Worm (Caenorhabditis elegans): ENCODE data around the gene T10B5.7.

The T10B5.7 gene

DNA sequence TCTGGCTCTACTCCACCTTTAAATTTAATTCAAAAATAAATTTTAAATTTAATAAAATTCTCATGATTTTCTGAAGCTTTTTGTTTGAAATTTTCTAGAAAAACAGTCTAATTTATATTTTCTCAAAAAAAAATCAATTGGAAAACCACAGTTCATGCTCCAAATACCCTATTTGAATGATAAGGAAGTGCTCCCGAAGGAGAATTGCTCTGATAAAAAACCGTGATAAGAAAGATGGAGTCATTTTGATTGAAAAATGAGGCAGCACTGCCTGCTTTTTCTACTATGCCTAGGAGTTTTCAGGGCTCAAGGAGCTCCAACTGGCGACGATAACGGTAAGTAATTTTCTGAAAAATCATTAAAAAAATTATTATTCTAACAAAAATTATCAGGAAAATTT lies at the start of gene T10B5.7:
Gene T10B5.7 (plus strand): TSS at position 225 of the 400 bp plus-strand sequence.
- TF ChIP-seq dmd-6 (GFP tag; IDR thresholded peaks at IDR 0.05) (peak; percentile 19; the same call in 1 of the 2 replicates), pqm-1 (tag; optimal IDR thresholded peaks at IDR 0.05) (peak; percentile 62), dve-1 (tag; optimal IDR thresholded peaks at IDR 0.05; ENCODE audit: insufficient read depth) (peak; percentile 2), lin-39 (tag; optimal IDR thresholded peaks at IDR 0.05) (no peak), nhr-28 (tag; optimal IDR thresholded peaks at IDR 0.05) (peak; percentile 75)

DNA sequence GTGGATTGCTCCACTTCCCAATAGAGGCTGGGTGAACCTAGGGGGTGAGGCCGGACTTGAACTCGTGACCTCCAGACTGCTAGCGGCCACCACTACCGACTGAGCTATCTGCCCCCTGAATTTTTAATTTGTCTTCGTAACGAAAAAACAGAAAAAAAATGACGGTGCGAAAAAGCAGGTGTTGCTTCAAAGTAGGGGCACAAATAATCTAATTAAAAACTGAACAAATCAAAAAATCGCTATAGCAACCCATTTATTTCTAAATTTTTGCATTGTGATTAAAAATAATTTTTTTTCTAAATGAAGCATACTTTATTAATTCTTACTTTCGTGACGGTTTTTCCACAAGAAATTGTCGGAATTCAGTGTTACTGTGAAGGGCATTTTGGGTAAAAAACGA lies 48.1 kb upstream of the T10B5.7 start, which contains the start of gene F36H9.10:
Gene F36H9.10 (plus strand): TSS at position 301 of the 400 bp plus-strand sequence.
- TF ChIP-seq lin-15B (tag; optimal IDR thresholded peaks at IDR 0.05) (no peak), set-16 (GFP tag; IDR thresholded peaks at IDR 0.05) (0 out of 2 replicates have a peak, but pooled peaks have one; percentile 28)

DNA sequence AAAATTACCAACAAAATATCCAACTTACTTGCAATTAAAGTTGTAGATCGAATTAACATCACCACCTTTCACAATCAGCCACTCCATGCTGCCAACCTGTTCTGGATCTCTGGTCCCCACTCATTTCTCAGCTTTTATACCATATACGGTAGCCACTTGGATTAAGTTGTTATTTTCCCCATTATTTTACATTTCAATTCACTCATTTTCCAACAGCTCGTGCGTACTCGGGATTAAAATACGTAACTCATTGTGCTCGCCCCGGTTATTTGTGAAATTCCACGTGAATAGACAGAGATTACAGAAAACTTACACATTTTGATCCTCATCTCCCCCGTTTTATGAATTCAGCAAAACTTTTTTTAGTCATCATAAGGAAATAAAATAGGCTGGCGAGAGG lies 43.0 kb upstream of the T10B5.7 start, which contains the start of gene srt-41:
Gene srt-41 (minus strand): TSS at position 101 of the 400 bp plus-strand sequence.
- TF ChIP-seq Y75B8A.6 (GFP tag; IDR thresholded peaks at IDR 0.05) (no peak), ces-1 (GFP tag; optimal IDR thresholded peaks at IDR 0.05) (no peak), mdl-1 (tag; optimal IDR thresholded peaks at IDR 0.05) (no peak), mxl-2 (GFP tag; conservative IDR thresholded peaks at IDR 0.05) (no peak), mxl-3 (GFP tag; optimal IDR thresholded peaks at IDR 0.05) (no peak)

DNA sequence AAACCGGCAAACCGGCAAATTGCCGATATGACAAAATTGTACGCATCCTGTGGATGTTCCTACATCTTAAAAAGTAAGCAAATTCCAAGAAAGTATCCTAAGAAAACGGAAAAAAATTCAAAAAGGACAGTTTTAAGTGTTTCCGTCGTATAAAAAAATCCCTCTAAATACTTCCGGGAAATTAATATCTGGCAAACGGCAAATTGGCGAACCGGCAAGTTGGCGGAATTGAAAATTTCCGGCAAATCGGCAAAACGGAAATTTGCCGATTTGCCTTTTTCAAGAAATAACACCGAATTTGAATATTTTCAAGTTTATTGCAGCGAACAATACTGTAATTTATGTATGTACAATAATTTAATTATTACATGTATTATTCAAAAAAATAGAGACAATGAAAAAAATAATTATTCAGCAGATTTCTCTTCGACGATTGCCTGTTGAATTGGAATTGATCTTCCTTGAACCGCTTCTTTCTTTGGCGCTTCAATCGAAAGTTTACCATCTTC lies 41.9 kb upstream of the T10B5.7 start:
- TF ChIP-seq ctbp-1 (GFP tag; IDR thresholded peaks at IDR 0.05) (no peak), zfp-3 (GFP tag; conservative IDR thresholded peaks at IDR 0.05) (0 out of 2 replicates have a peak, but pooled peaks have one; percentile 56), pha-4 (GFP tag; IDR thresholded peaks at IDR 0.05) (no peak), pha-4 (tag; optimal IDR thresholded peaks at IDR 0.05) (peak; percentile 5), madf-5 (GFP tag; IDR thresholded peaks at IDR 0.05) (0 out of 4 replicates have a peak, but pooled peaks of 1 of the 2 experiments have one; percentile 5)

DNA sequence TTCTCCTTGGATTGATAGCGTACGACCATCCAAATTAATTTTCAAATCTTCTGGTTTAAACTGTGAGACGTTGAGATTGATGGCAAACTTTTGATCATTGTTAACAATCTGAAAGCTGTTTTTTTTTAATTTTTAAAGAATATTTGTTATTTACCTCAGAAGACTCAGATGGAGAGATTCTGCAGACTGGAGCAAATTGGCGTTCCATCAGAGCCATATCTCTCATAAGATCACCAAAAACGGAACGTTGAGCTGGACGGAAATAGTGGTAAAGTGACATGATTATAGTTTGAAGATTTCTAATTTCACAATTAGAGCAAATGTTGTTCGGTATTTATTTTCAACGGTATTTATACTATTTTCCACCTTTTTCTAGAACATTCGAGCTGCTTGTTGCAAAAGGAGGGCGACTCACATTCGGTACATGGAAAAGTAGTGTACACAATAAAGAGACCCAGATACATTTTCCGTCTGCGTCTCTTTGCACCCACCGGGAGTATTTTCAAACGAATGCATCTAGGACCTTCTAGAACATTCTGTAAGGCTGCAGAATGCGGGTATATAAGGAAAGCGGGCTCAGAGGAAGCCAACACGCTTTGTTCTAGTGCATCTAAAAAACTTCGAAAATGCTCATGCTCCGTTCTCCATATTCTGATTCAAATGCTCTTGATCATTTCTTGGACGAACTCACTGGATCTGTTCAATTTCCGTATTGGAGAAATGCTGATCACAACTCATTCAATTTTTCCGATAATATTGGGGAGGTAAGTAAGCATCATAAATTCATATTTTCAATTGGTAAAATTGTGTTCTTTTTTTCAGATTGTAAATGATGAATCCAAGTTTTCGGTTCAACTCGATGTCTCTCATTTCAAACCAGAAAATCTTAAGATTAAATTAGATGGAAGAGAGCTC lies 41.1 kb upstream of the T10B5.7 start, which contains the start of the genes hsp-16.2 and hsp-16.41:
Gene hsp-16.2 (minus strand): TSS at position 313 of the 915 bp plus-strand sequence.
Gene hsp-16.41 (plus strand): TSS at position 534 of the 915 bp plus-strand sequence.
- TF ChIP-seq ceh-20 (GFP tag; IDR thresholded peaks at IDR 0.05): peak; percentile 60; the same call in 1 of the 2 replicates
- TF ChIP-seq snpc-1.2 (GFP tag; IDR thresholded peaks at IDR 0.05): no peak
- no peak for TF ChIP-seq Y75B8A.6 (GFP tag; IDR thresholded peaks at IDR 0.05)
- peak; percentile 46 for TF ChIP-seq mxl-3 (GFP tag; optimal IDR thresholded peaks at IDR 0.05)
- peak; percentile 59; the same call in 1 of the 2 replicates for TF ChIP-seq ctbp-1 (GFP tag; IDR thresholded peaks at IDR 0.05)
- peak; percentile 45 for TF ChIP-seq lin-38 (GFP tag; IDR thresholded peaks at IDR 0.05)
- no peak for TF ChIP-seq nhr-6 (tag; optimal IDR thresholded peaks at IDR 0.05)
- TF ChIP-seq cey-2 (tag; optimal IDR thresholded peaks at IDR 0.05; ENCODE audit: borderline replicate concordance, insufficient read depth): no peak
- peak; percentile 64 for TF ChIP-seq pha-4 (GFP tag; IDR thresholded peaks at IDR 0.05)
- TF ChIP-seq pha-4 (tag; optimal IDR thresholded peaks at IDR 0.05): no peak
- peak; percentile 94 for TF ChIP-seq nhr-48 (tag; optimal IDR thresholded peaks at IDR 0.05)
- TF ChIP-seq daf-8 (GFP tag; IDR thresholded peaks at IDR 0.05): no peak
- TF ChIP-seq F44E2.7 (GFP tag; IDR thresholded peaks at IDR 0.05): no peak
- TF ChIP-seq pqm-1 (tag; optimal IDR thresholded peaks at IDR 0.05): no peak
- 0 out of 2 replicates have a peak, but pooled peaks have one; percentile 5 for TF ChIP-seq madf-9 (GFP tag; conservative IDR thresholded peaks at IDR 0.05)
- TF ChIP-seq T20F7.1 (GFP tag; optimal IDR thresholded peaks at IDR 0.05): no peak
- no peak for TF ChIP-seq ceh-82 (tag; optimal IDR thresholded peaks at IDR 0.05)
- TF ChIP-seq nhr-11 (tag; optimal IDR thresholded peaks at IDR 0.05): no peak
- peak; percentile 59 for TF ChIP-seq rbr-2 (tag; optimal IDR thresholded peaks at IDR 0.05)
- no peak for TF ChIP-seq ZK546.5 (tag; optimal IDR thresholded peaks at IDR 0.05)
- peak in 1 of 2 experiments; percentile 77 for TF ChIP-seq lsy-2 (tag; optimal IDR thresholded peaks at IDR 0.05)
- TF ChIP-seq zfp-3 (GFP tag; conservative IDR thresholded peaks at IDR 0.05): no peak
- no peak for TF ChIP-seq ceh-28 (tag; optimal IDR thresholded peaks at IDR 0.05)
- no peak for TF ChIP-seq ces-1 (GFP tag; optimal IDR thresholded peaks at IDR 0.05)
- no peak for TF ChIP-seq zfp-2 (tag; optimal IDR thresholded peaks at IDR 0.05)
- TF ChIP-seq ztf-7 (tag; optimal IDR thresholded peaks at IDR 0.05): peak; percentile 34
- TF ChIP-seq jun-1 (tag; optimal IDR thresholded peaks at IDR 0.05): no peak
- no peak for TF ChIP-seq aly-2 (tag; optimal IDR thresholded peaks at IDR 0.05)
- TF ChIP-seq dmd-8 (GFP tag; IDR thresholded peaks at IDR 0.05): no peak
